Worm (Caenorhabditis elegans): ENCODE results near the gene T05A8.7.

ce11 chrII:2725561-2725960 is 16.6 kb downstream of the T05A8.7 start, which contains the start of the genes T05A8.11 and nep-2:
- TF ChIP-seq ama-1 (optimal IDR thresholded peaks at IDR 0.05) (no peak), sea-1 (GFP tag; conservative IDR thresholded peaks at IDR 0.05) (no peak), hmbx-1 (tag; optimal IDR thresholded peaks at IDR 0.05) (no peak), hmg-4 (GFP tag; optimal IDR thresholded peaks at IDR 0.05) (no peak), tbx-11 (GFP tag; IDR thresholded peaks at IDR 0.05) (no peak), ets-7 (tag; optimal IDR thresholded peaks at IDR 0.05) (no peak)
